Worm (Caenorhabditis elegans) whole organism, L4 larva: Measurements from ENCODE around the gene wdr-31.

Experiments
- nhr-11 ChIP-seq: fragments of 150-350 bp; optimal IDR thresholded peaks from 2 replicates; lab custom pipeline; 2014; ENCODE audit warnings: missing biosample characterization, missing genetic modification characterization
- snpc-4 ChIP-seq: fragments of 150-350 bp; optimal IDR thresholded peaks from 2 replicates; lab custom pipeline; 2014; ENCODE audit warnings: missing biosample characterization, missing genetic modification characterization

DNA sequence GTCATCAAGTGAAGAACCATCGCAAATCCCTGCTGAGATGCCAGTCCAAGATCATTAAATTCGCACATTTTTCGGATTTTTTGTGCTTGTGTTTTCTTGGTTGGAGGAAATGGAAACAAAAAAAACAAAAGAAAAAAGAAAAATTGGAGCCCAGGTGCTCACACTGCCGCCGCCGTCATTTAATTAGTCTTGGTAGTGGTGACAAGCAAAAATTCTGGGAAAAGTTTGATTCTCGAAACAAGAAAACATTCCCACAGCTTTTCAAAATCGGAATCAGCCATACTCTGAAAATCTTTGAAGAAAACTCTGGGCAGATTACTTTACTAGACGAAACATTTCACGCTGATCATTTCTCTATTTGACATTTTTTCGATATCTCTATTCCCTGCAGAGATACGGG is 29.9 kb downstream of the wdr-31 start, which contains the start of gene srh-128:
- TF ChIP-seq snpc-4 (no peak), nhr-11 (tag; lab: Kevin White, UChicago) (no peak)
